Worm (Caenorhabditis elegans): ENCODE measurements around the gene unc-1.

Gene unc-1

ce11 chrX:1025010-1025409 is 37.2 kb downstream of the unc-1 start, which contains the start of gene F55A4.3:
Gene F55A4.3, minus strand, starts transcription at chrX:1025110.
- TF ChIP-seq unc-39 (tag; optimal IDR thresholded peaks at IDR 0.05) (no peak), elt-2 (tag; optimal IDR thresholded peaks at IDR 0.05) (no peak), pqm-1 (tag; optimal IDR thresholded peaks at IDR 0.05) (no peak), hmg-11 (tag; optimal IDR thresholded peaks at IDR 0.05) (no peak), elt-1 (tag; optimal IDR thresholded peaks at IDR 0.05) (no peak), nhr-25 (tag; optimal IDR thresholded peaks at IDR 0.05) (no peak), mdl-1 (tag; optimal IDR thresholded peaks at IDR 0.05) (no peak), nhr-12 (tag; optimal IDR thresholded peaks at IDR 0.05) (no peak), elt-3 (tag; optimal IDR thresholded peaks at IDR 0.05) (no peak), nhr-28 (tag; optimal IDR thresholded peaks at IDR 0.05) (no peak), R02D3.7 (tag; optimal IDR thresholded peaks at IDR 0.05) (no peak), nhr-76 (tag; optimal IDR thresholded peaks at IDR 0.05) (no peak), ceh-82 (tag; optimal IDR thresholded peaks at IDR 0.05) (no peak), snpc-4 (tag; optimal IDR thresholded peaks at IDR 0.05) (no peak), lin-15B (tag; optimal IDR thresholded peaks at IDR 0.05) (no peak), unc-62 (GFP tag; optimal IDR thresholded peaks at IDR 0.05) (no peak), nfya-1 (tag; optimal IDR thresholded peaks at IDR 0.05; ENCODE audit: insufficient read depth) (no peak), ztf-11 (tag; optimal IDR thresholded peaks at IDR 0.05) (no peak)

DNA sequence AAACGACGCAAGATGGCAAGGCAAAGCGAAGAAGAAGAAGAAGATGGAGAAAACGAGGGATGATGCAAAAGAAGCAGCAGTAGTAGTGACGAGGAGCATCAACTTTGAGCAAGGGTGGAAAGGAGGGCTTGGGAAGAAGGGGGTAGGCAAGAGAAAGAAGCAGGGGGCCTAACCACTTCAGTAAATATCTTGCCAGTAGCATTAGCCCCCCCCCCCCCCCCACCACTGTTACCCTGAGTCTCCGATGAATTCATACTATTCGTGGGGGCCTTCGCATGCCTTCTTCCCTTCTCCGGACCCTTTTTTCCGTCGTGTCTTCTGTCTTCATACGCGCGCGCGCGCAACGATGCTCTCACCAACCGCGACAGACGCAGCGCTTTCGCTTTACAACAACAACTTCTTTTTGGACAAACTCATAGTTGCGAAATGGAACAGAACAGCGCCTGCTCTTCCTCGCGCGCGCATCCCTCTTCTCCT is 40.4 kb downstream of the unc-1 start:
- no peak for TF ChIP-seq egl-27 (tag; optimal IDR thresholded peaks at IDR 0.05)
- peak; percentile 7 for TF ChIP-seq lin-15B (tag; optimal IDR thresholded peaks at IDR 0.05)
- TF ChIP-seq nhr-12 (tag; optimal IDR thresholded peaks at IDR 0.05) = no peak
- TF ChIP-seq daf-12 (tag; optimal IDR thresholded peaks at IDR 0.05) = no peak
- TF ChIP-seq unc-62 (GFP tag; optimal IDR thresholded peaks at IDR 0.05) = no peak
- TF ChIP-seq jun-1 (tag; optimal IDR thresholded peaks at IDR 0.05) = no peak
- TF ChIP-seq fkh-10 (GFP tag; optimal IDR thresholded peaks at IDR 0.05) = peak; percentile 1
- TF ChIP-seq hmg-11 (tag; optimal IDR thresholded peaks at IDR 0.05) = peak; percentile 66
- TF ChIP-seq skn-1 (tag; optimal IDR thresholded peaks at IDR 0.05) = no peak
- no peak for TF ChIP-seq tbx-2 (tag; optimal IDR thresholded peaks at IDR 0.05)
- TF ChIP-seq eor-1 (tag; optimal IDR thresholded peaks at IDR 0.05) = no peak
- TF ChIP-seq nhr-237 (tag; optimal IDR thresholded peaks at IDR 0.05) = no peak
- no peak for TF ChIP-seq ama-1 (optimal IDR thresholded peaks at IDR 0.05)
- TF ChIP-seq nfya-1 (tag; optimal IDR thresholded peaks at IDR 0.05; ENCODE audit: insufficient read depth) = no peak
- no peak for TF ChIP-seq elt-3 (tag; optimal IDR thresholded peaks at IDR 0.05)
- TF ChIP-seq elt-1 (tag; optimal IDR thresholded peaks at IDR 0.05) = no peak
- TF ChIP-seq nhr-76 (tag; optimal IDR thresholded peaks at IDR 0.05) = no peak
- no peak for TF ChIP-seq zag-1 (tag; optimal IDR thresholded peaks at IDR 0.05)
- TF ChIP-seq lin-39 (tag; optimal IDR thresholded peaks at IDR 0.05) = peak; percentile 89
- no peak for TF ChIP-seq nhr-23 (tag; optimal IDR thresholded peaks at IDR 0.05)
- TF ChIP-seq nhr-11 (tag; optimal IDR thresholded peaks at IDR 0.05) = no peak
- TF ChIP-seq ceh-82 (tag; optimal IDR thresholded peaks at IDR 0.05) = no peak
- no peak for TF ChIP-seq pqm-1 (tag; optimal IDR thresholded peaks at IDR 0.05)
- no peak for TF ChIP-seq nhr-77 (tag; optimal IDR thresholded peaks at IDR 0.05)
- TF ChIP-seq ceh-9 (tag; optimal IDR thresholded peaks at IDR 0.05) = no peak
- no peak for TF ChIP-seq egl-5 (tag; optimal IDR thresholded peaks at IDR 0.05)
- no peak for TF ChIP-seq nhr-25 (tag; optimal IDR thresholded peaks at IDR 0.05)
- TF ChIP-seq aly-2 (tag; optimal IDR thresholded peaks at IDR 0.05) = no peak
- TF ChIP-seq nhr-28 (tag; optimal IDR thresholded peaks at IDR 0.05) = no peak
- TF ChIP-seq elt-2 (tag; optimal IDR thresholded peaks at IDR 0.05) = no peak
- no peak for TF ChIP-seq ceh-28 (tag; optimal IDR thresholded peaks at IDR 0.05)
- no peak for TF ChIP-seq fos-1 (tag; optimal IDR thresholded peaks at IDR 0.05)

- peak; percentile 5 for TF ChIP-seq fkh-10 (GFP tag; optimal IDR thresholded peaks at IDR 0.05)
- TF ChIP-seq nhr-67 (tag; optimal IDR thresholded peaks at IDR 0.05) = no peak
- peak; percentile 42 for TF ChIP-seq nfya-1 (tag; optimal IDR thresholded peaks at IDR 0.05; ENCODE audit: insufficient read depth)
- peak; percentile 50 for TF ChIP-seq hmg-11 (tag; optimal IDR thresholded peaks at IDR 0.05)
- peak; percentile 27 for TF ChIP-seq zag-1 (tag; optimal IDR thresholded peaks at IDR 0.05)
- no peak for TF ChIP-seq snpc-4 (tag; optimal IDR thresholded peaks at IDR 0.05)
Observed at ce11 chrX:1018586-1018985, 43.7 kb downstream of the unc-1 start.

DNA sequence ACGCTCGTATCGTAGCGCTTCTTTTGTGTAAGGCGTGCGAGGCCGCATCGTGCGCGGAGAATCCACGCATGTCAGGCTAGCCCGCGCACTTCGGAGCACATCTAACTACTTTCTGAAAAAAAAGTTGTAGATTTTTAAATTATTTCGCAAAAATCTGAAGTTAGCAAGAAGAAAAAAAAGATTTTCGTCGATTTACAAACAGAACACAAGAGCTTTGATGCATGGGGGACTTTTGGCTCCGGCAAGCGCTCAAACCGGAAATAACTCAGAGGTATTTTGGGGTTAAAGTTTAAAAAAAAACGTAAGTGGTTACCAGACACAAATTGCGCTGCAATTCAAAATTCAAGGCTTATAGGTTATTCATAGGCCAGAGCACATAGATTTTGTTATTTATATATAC is 44.8 kb downstream of the unc-1 start, which contains the start of the genes F55A4.13 and nlf-1:
Gene F55A4.13, minus strand, starts transcription at position 101 of the 400 bp plus-strand sequence.
Gene nlf-1, minus strand, starts transcription at position 112 of the 400 bp plus-strand sequence.
- TF ChIP-seq hmg-11 (tag; optimal IDR thresholded peaks at IDR 0.05) (no peak), tbx-2 (tag; optimal IDR thresholded peaks at IDR 0.05) (no peak), egl-27 (tag; optimal IDR thresholded peaks at IDR 0.05) (no peak), eor-1 (tag; optimal IDR thresholded peaks at IDR 0.05) (no peak)

Data from whole organism, L3 larva.